Worm (Caenorhabditis elegans) whole organism, young adult: Measurements from ENCODE around the gene pitr-2.

Experiments used
- B0019.2 ChIP-seq: fragments of 200-800 bp; sonication (Bioruptor generic); conservative IDR thresholded peaks from 2 replicates; pipeline ENCODE4 v1.3.6; 2022; ENCODE audit warnings: missing genetic modification reagents, missing genetic modification characterization, missing compliant biosample characterization
- B0035.1 ChIP-seq: sonication (generic microtip); optimal IDR thresholded peaks from 2 replicates; lab custom pipeline; 2016; ENCODE audit warnings: missing genetic modification characterization, mild to moderate bottlenecking, missing compliant biosample characterization, missing genotype, missing genetic modification reagents
- B0261.1 ChIP-seq: sonication (generic microtip); optimal IDR thresholded peaks from 2 replicates; lab custom pipeline; 2016; ENCODE audit warnings: mild to moderate bottlenecking, missing genetic modification characterization, moderate library complexity, missing compliant biosample characterization
- C17E4.6 ChIP-seq: fragments of 200-800 bp; sonication (Bioruptor generic); IDR thresholded peaks from 2 replicates; pipeline ENCODE4 v1.3.6; 2022; ENCODE audit warnings: missing genetic modification reagents, missing genetic modification characterization, missing compliant biosample characterization
- F10E7.11 ChIP-seq: sonication (generic microtip); optimal IDR thresholded peaks from 2 replicates; lab custom pipeline; 2017; ENCODE audit warnings: mild to moderate bottlenecking, missing genetic modification characterization, moderate library complexity, missing compliant biosample characterization
- F39B2.1 ChIP-seq: fragments of 200-800 bp; sonication (Bioruptor generic); IDR thresholded peaks from 2 replicates; pipeline ENCODE4 v1.3.6; 2022; ENCODE audit warnings: missing genetic modification reagents, missing genetic modification characterization, missing compliant biosample characterization
- F52B5.7 ChIP-seq: sonication (generic microtip); optimal IDR thresholded peaks from 2 replicates; lab custom pipeline; 2016; ENCODE audit warnings: mild to moderate bottlenecking, missing genetic modification characterization, missing compliant biosample characterization
- F57C9.4 ChIP-seq: sonication (generic microtip); optimal IDR thresholded peaks from 2 replicates; lab custom pipeline; 2017; ENCODE audit warnings: mild to moderate bottlenecking, missing genetic modification characterization, missing compliant biosample characterization
- T07F8.4 ChIP-seq: sonication (generic microtip); optimal IDR thresholded peaks from 2 replicates; lab custom pipeline; 2016; ENCODE audit warnings: mild to moderate bottlenecking, missing genetic modification characterization, moderate library complexity, missing compliant biosample characterization
- Y53F4B.3 ChIP-seq: fragments of 200-800 bp; sonication (Bioruptor generic); IDR thresholded peaks from 2 replicates; pipeline ENCODE4 v1.3.6; 2022; ENCODE audit warnings: missing genetic modification reagents, missing genetic modification characterization, missing compliant biosample characterization
- Y67H2A.10 ChIP-seq: fragments of 200-800 bp; sonication (Bioruptor generic); conservative IDR thresholded peaks from 2 replicates; pipeline ENCODE4 v1.3.6; 2022; ENCODE audit warnings: missing genetic modification reagents, missing genetic modification characterization, missing compliant biosample characterization
- Y79H2A.3 ChIP-seq: fragments of 200-800 bp; sonication (Bioruptor generic); conservative IDR thresholded peaks from 2 replicates; pipeline ENCODE4 v1.3.6; 2022; ENCODE audit warnings: missing genetic modification reagents, missing genetic modification characterization, missing compliant biosample characterization
- ZK185.1 ChIP-seq: sonication (generic microtip); optimal IDR thresholded peaks from 2 replicates; lab custom pipeline; 2016; ENCODE audit warnings: mild to moderate bottlenecking, missing genetic modification characterization, missing compliant biosample characterization; ENCODE audit not compliant: poor library complexity, severe bottlenecking
- ama-1 ChIP-seq, 3 experiments: fragments of 150-350 bp in 1 of 3; sonication (generic microtip) in 2 of 3; optimal IDR thresholded peaks; 2 replicates each; lab custom pipeline; 2014 to 2018; ENCODE audit warnings: missing biosample characterization in 2 of 3, missing genetic modification characterization in 2 of 3, missing genetic modification reagents in 2 of 3
- aptf-3 ChIP-seq: fragments of 200-800 bp; sonication (Bioruptor generic); IDR thresholded peaks from 2 replicates; pipeline ENCODE4 v1.3.6; 2022; ENCODE audit warnings: missing genetic modification characterization, missing compliant biosample characterization
- bed-1 ChIP-seq: fragments of 200-800 bp; sonication (Bioruptor generic); IDR thresholded peaks from 2 replicates; pipeline ENCODE4 v1.3.6; 2022; ENCODE audit warnings: missing genetic modification reagents, missing genetic modification characterization, missing compliant biosample characterization
- ceh-100 ChIP-seq: fragments of 200-800 bp; sonication (Bioruptor generic); IDR thresholded peaks from 2 replicates; pipeline ENCODE4 v1.3.6; 2022; ENCODE audit warnings: missing genetic modification reagents, missing genetic modification characterization, missing compliant biosample characterization
- ceh-27 ChIP-seq: fragments of 200-800 bp; sonication (Bioruptor generic); optimal IDR thresholded peaks from 2 replicates; lab custom pipeline; 2018; ENCODE audit warnings: mild to moderate bottlenecking, missing genetic modification characterization, moderate library complexity, missing compliant biosample characterization
- ceh-58 ChIP-seq: fragments of 200-800 bp; sonication (Bioruptor generic); IDR thresholded peaks from 2 replicates; pipeline ENCODE4 v1.3.6; 2022; ENCODE audit warnings: missing genetic modification characterization, missing compliant biosample characterization
- ceh-91 ChIP-seq: fragments of 200-800 bp; sonication (Bioruptor generic); IDR thresholded peaks from 2 replicates; pipeline ENCODE4 v1.3.6; 2022; ENCODE audit warnings: missing genetic modification reagents, missing genetic modification characterization, missing compliant biosample characterization
- dox-1 ChIP-seq: fragments of 200-800 bp; sonication (Bioruptor generic); IDR thresholded peaks from 2 replicates; pipeline ENCODE4 v1.3.6; 2022; ENCODE audit warnings: missing genetic modification reagents, missing genetic modification characterization, missing compliant biosample characterization
- dpff-1 ChIP-seq: sonication (generic microtip); optimal IDR thresholded peaks from 2 replicates; lab custom pipeline; 2017; ENCODE audit warnings: mild to moderate bottlenecking, missing genetic modification characterization, missing compliant biosample characterization
- ets-4 ChIP-seq: fragments of 200-800 bp; sonication (Bioruptor generic); optimal IDR thresholded peaks from 2 replicates; lab custom pipeline; 2018; ENCODE audit warnings: mild to moderate bottlenecking, missing genetic modification characterization, missing compliant biosample characterization
- him-1 ChIP-seq: sonication (generic microtip); optimal IDR thresholded peaks from 2 replicates; lab custom pipeline; 2016; ENCODE audit warnings: missing genotype, missing genetic modification reagents, missing genetic modification characterization, missing compliant biosample characterization
- hlh-12 ChIP-seq: sonication (generic microtip); optimal IDR thresholded peaks from 2 replicates; lab custom pipeline; 2016; ENCODE audit warnings: missing genetic modification characterization, missing compliant biosample characterization
- hlh-26 ChIP-seq: fragments of 200-800 bp; sonication (Bioruptor generic); conservative IDR thresholded peaks from 2 replicates; pipeline ENCODE4 v1.3.6; 2022; ENCODE audit warnings: missing genetic modification reagents, missing genetic modification characterization, missing compliant biosample characterization
- hmg-1.2 ChIP-seq: fragments of 200-800 bp; sonication (Bioruptor generic); IDR thresholded peaks from 2 replicates; pipeline ENCODE4 v1.3.6; 2022; ENCODE audit warnings: missing genetic modification reagents, missing genetic modification characterization, missing compliant biosample characterization
- lag-1 ChIP-seq: fragments of 200-800 bp; sonication (Bioruptor generic); IDR thresholded peaks from 2 replicates; pipeline ENCODE4 v1.3.6; 2022; ENCODE audit warnings: missing genetic modification reagents, missing genetic modification characterization, missing compliant biosample characterization
- let-607 ChIP-seq, 2 experiments: fragments of 200-800 bp in 1 of 2; sonication (Bioruptor generic) in 1 of 2; sonication (generic microtip) in 1 of 2; optimal IDR thresholded peaks; 2 replicates each; lab custom pipeline; 2016 to 2018; ENCODE audit warnings: mild to moderate bottlenecking in 2 of 2, missing compliant biosample characterization in 2 of 2, missing genetic modification characterization in 2 of 2, moderate library complexity in 2 of 2, missing genotype in 1 of 2
- lin-26 ChIP-seq: fragments of 200-800 bp; sonication (Bioruptor generic); IDR thresholded peaks from 2 replicates; pipeline ENCODE4 v1.3.6; 2022; ENCODE audit warnings: missing genetic modification reagents, missing genetic modification characterization, missing compliant biosample characterization
- lin-35 ChIP-seq, 3 experiments: fragments of 150-350 bp in 2 of 3; sonication (generic microtip) in 1 of 3; optimal IDR thresholded peaks; 2 replicates each; lab custom pipeline; 2014 to 2018; ENCODE audit warnings: missing biosample characterization in 3 of 3, missing genetic modification characterization in 3 of 3, missing genetic modification reagents in 3 of 3
- lir-1 ChIP-seq: fragments of 200-800 bp; sonication (Bioruptor generic); conservative IDR thresholded peaks from 2 replicates; pipeline ENCODE4 v1.3.6; 2022; ENCODE audit warnings: missing genetic modification reagents, missing genetic modification characterization, missing compliant biosample characterization
- madf-8 ChIP-seq: fragments of 200-800 bp; sonication (Bioruptor generic); conservative IDR thresholded peaks from 2 replicates; pipeline ENCODE4 v1.3.6; 2022; ENCODE audit warnings: missing genetic modification reagents, missing genetic modification characterization, missing compliant biosample characterization
- mes-4 ChIP-seq: sonication (generic microtip); optimal IDR thresholded peaks from 2 replicates; lab custom pipeline; 2016; ENCODE audit warnings: missing genotype, missing genetic modification characterization, missing compliant biosample characterization
- mxl-1 ChIP-seq: sonication (generic microtip); optimal IDR thresholded peaks from 2 replicates; lab custom pipeline; 2016; ENCODE audit warnings: missing genetic modification characterization, missing compliant biosample characterization
- nfya-1 ChIP-seq: sonication (generic microtip); optimal IDR thresholded peaks from 2 replicates; lab custom pipeline; 2017; ENCODE audit warnings: antibody characterized with exemption, missing compliant biosample characterization, missing genetic modification characterization, borderline replicate concordance; ENCODE audit not compliant: insufficient read depth
- nfya-2 ChIP-seq: fragments of 200-800 bp; sonication (Bioruptor generic); IDR thresholded peaks from 2 replicates; pipeline ENCODE4 v1.3.6; 2022; ENCODE audit warnings: missing genetic modification reagents, missing genetic modification characterization, missing compliant biosample characterization
- nhr-80 ChIP-seq: sonication (generic microtip); optimal IDR thresholded peaks from 2 replicates; lab custom pipeline; 2016; ENCODE audit warnings: missing genetic modification characterization, missing compliant biosample characterization
- nhr-90 ChIP-seq: sonication (generic microtip); optimal IDR thresholded peaks from 2 replicates; lab custom pipeline; 2016; ENCODE audit warnings: missing genotype, mild to moderate bottlenecking, missing genetic modification characterization, missing compliant biosample characterization
- somi-1 ChIP-seq: fragments of 200-800 bp; sonication (Bioruptor generic); optimal IDR thresholded peaks from 2 replicates; lab custom pipeline; 2018; ENCODE audit warnings: mild to moderate bottlenecking, missing genetic modification characterization, missing compliant biosample characterization
- tbx-9 ChIP-seq: sonication (generic microtip); optimal IDR thresholded peaks from 2 replicates; lab custom pipeline; 2016; ENCODE audit warnings: borderline replicate concordance, missing genetic modification characterization, inconsistent platforms, missing compliant biosample characterization
- ztf-18 ChIP-seq: sonication (generic microtip); optimal IDR thresholded peaks from 2 replicates; lab custom pipeline; 2016; ENCODE audit warnings: missing genotype, mild to moderate bottlenecking, missing genetic modification characterization, missing compliant biosample characterization
- ztf-6 ChIP-seq: fragments of 200-800 bp; sonication (Bioruptor generic); IDR thresholded peaks from 2 replicates; pipeline ENCODE4 v1.3.6; 2022; ENCODE audit warnings: missing genetic modification reagents, missing genetic modification characterization, missing compliant biosample characterization

pitr-2 gene

DNA sequence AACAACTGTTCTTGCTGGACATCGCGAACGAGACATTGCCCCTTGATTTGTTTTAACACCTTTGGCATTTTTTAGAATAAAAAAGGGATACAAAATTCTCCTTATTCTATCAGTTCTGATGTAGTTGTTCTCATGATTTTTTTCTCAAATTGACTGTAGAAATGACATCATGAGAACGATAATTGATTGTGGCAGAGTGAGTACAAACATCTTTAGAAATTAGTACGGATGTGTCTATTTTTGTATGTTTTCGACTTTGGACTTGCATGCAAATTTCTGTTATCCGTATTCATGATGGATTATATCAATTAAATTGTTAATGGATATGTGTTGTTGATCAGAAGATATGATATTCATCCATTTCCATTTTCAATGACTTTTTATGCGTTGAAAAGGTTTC is 10.6 kb upstream of the pitr-2 start:
- TF ChIP-seq T07F8.4 = no peak
- no peak for TF ChIP-seq Y79H2A.3
- no peak for TF ChIP-seq ets-4 (GFP tag; lab: Kevin White, UChicago)
- no peak for TF ChIP-seq F57C9.4
- TF ChIP-seq ceh-58 = no peak
- no peak for TF ChIP-seq ztf-6 (GFP tag; lab: Robert Waterston, UW)
- no peak for TF ChIP-seq C17E4.6
- no peak for TF ChIP-seq dox-1
- no peak for TF ChIP-seq tbx-9 (tag; lab: Kevin White, UChicago)
- no peak for TF ChIP-seq ama-1 (optimal IDR thresholded peaks at IDR 0.05; lab: Kevin White, UChicago)
- no peak for TF ChIP-seq ama-1 (GFP tag; optimal IDR thresholded peaks at IDR 0.05; lab: Kevin White, UChicago)
- TF ChIP-seq B0035.1 (tag; lab: Kevin White, UChicago) = no peak
- TF ChIP-seq ztf-18 (tag; lab: Kevin White, UChicago) = no peak
- TF ChIP-seq lin-35 (GFP tag; optimal IDR thresholded peaks at IDR 0.05; lab: Kevin White, UChicago) = no peak
- TF ChIP-seq F52B5.7 (tag; lab: Kevin White, UChicago) = no peak
- TF ChIP-seq lag-1 (GFP tag; lab: Robert Waterston, UW) = no peak
- TF ChIP-seq nfya-1 (tag; lab: Kevin White, UChicago) = no peak
- TF ChIP-seq hlh-12 (tag; lab: Kevin White, UChicago) = no peak
- TF ChIP-seq ceh-27 (GFP tag; lab: Kevin White, UChicago) = no peak
- no peak for TF ChIP-seq let-607 (tag; optimal IDR thresholded peaks at IDR 0.05; lab: Kevin White, UChicago)

DNA sequence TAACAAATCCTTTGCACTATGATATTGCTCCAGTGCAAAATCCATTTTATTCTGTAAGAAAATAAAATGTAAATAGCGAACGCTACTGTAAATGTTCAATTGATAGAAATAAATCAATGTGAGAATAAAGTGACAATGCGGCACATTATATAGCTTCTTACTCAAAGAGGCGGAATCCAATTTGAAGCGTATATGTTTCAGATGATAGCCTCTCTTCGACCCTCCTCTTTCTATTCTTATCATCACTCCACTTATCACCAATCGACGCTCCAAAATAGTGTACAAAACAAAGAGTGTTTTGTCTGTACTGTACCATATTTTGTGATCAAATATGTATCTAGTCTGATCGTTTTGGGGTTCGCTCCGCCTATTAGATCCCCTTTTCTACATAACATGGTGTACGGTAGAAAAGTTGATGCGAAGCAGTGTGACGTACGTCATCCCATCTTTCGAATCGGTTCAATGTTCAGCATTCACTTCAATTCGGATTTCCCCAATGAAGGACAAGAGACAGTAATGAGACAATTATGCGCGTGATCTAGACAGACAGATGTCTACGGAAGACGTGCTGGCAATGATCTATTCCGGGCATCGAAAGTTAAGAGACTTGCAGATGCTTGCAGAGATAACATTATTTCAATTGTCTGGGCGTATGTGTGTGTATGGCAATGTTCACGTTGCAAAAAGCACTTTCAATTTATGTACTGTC is 9.5 kb upstream of the pitr-2 start, which contains the start of gene spl-2:
spl-2 (minus strand) TSS at position 51 of the 709 bp plus-strand sequence.
- no peak for TF ChIP-seq ceh-91 (GFP tag; lab: Robert Waterston, UW)
- TF ChIP-seq hmg-1.2 = peak; percentile 33; the same call in 1 of the 2 replicates

DNA sequence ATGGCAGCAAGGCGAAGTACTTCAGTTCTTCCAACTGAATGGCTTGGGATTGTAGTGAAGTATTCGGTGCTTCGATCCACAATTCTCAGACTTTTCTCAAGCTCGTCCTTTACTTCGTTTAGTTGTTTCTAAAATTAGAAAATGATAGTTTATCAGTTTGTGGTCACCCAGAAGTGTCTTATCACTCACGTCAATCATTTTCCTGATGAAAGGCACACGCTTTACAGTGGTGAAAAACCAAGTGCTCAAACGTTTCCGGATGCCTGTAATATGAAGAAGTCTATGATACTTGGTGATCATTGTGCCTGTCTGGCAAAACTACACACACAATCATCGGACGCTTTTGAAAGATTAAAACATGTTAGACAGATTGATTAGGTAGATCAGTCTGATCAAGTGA is 8.7 kb upstream of the pitr-2 start:
- TF ChIP-seq Y53F4B.3 (GFP tag; lab: Robert Waterston, UW) = no peak
- peak; percentile 70 for TF ChIP-seq nhr-80 (tag; lab: Kevin White, UChicago)

DNA sequence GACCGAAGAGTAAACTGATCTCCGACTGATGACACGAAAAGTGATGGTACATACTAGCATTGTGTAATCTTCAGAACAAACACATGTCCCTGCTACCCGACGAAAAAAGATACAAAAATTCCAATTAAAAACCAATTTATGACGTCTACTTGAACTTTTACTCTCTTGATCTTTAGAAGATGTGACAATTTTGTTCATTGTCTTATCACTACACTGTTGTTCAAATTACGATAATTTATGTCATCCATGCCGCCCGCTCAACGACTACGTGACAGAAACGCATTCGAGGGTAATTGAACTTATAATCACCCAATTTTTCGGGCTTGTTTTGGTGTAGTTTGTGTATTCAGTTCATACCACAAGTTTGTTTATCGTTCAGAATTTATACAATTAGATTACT is 6.4 kb upstream of the pitr-2 start:
- TF ChIP-seq lir-1 (GFP tag; lab: Robert Waterston, UW) (no peak), somi-1 (no peak), him-1 (tag; lab: Kevin White, UChicago) (no peak), nfya-2 (GFP tag; lab: Robert Waterston, UW) (no peak), lin-26 (GFP tag; lab: Robert Waterston, UW) (no peak), bed-1 (GFP tag; lab: Robert Waterston, UW) (no peak), aptf-3 (no peak), B0261.1 (no peak), mes-4 (tag; lab: Kevin White, UChicago) (no peak)

DNA sequence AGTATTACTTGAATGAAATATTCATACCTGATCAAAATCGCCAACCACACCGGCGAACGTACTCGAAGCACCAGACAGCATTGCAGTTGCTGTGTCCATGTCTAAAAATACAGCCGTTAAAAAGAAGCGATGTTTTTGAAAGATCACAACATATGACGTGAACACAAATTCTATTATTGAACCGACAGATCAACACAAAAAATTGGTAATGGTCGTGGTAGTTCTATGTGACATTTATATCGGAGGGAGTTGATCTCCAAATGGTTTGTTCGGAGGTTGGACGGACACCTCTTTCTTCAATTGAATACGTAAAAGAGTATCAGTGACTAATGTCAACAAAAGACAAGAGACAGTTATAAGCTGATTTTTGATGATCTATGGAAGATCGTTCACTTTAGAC is 3.8 kb upstream of the pitr-2 start, which contains the start of gene pitr-3:
pitr-3 (minus strand) TSS at position 101 of the 400 bp plus-strand sequence.
- TF ChIP-seq nhr-90 (tag; lab: Kevin White, UChicago) (no peak), mxl-1 (tag; lab: Kevin White, UChicago) (no peak), F39B2.1 (GFP tag; lab: Robert Waterston, UW) (no peak), B0035.1 (tag; lab: Kevin White, UChicago) (no peak), B0019.2 (GFP tag; lab: Robert Waterston, UW) (no peak), madf-8 (no peak), lir-1 (GFP tag; lab: Robert Waterston, UW) (no peak), ZK185.1 (tag; lab: Kevin White, UChicago) (no peak), dpff-1 (tag; lab: Kevin White, UChicago) (no peak), F10E7.11 (no peak), Y67H2A.10 (GFP tag; lab: Robert Waterston, UW) (no peak), ceh-100 (GFP tag; lab: Robert Waterston, UW) (no peak), hlh-26 (no peak)
